Worm (Caenorhabditis elegans): Measurements from ENCODE around the gene clec-240.

clec-240 gene

ce11 chrV:16991734-16992133 is 18.1 kb upstream of the clec-240 start, which contains the start of gene srz-95:
Gene srz-95, plus strand, starts transcription at chrV:16992034.
- TF ChIP-seq flt-1 (GFP tag; IDR thresholded peaks at IDR 0.05) (no peak), med-1 (GFP tag; optimal IDR thresholded peaks at IDR 0.05; ENCODE audit: insufficient read depth) (no peak), ref-1 (GFP tag; conservative IDR thresholded peaks at IDR 0.05) (no peak), tab-1 (GFP tag; IDR thresholded peaks at IDR 0.05) (no peak), ztf-23 (GFP tag; IDR thresholded peaks at IDR 0.05) (no peak), cog-1 (tag; optimal IDR thresholded peaks at IDR 0.05) (no peak), ztf-29 (GFP tag; IDR thresholded peaks at IDR 0.05) (no peak)

ce11 chrV:16992383-16992782 is 17.4 kb upstream of the clec-240 start:
- TF ChIP-seq med-1 (GFP tag; optimal IDR thresholded peaks at IDR 0.05; ENCODE audit: insufficient read depth): no peak
- TF ChIP-seq cog-1 (tag; optimal IDR thresholded peaks at IDR 0.05): no peak
- no peak for TF ChIP-seq flt-1 (GFP tag; IDR thresholded peaks at IDR 0.05)
- no peak for TF ChIP-seq ref-1 (GFP tag; conservative IDR thresholded peaks at IDR 0.05)
- no peak for TF ChIP-seq tab-1 (GFP tag; IDR thresholded peaks at IDR 0.05)
- no peak for TF ChIP-seq ztf-23 (GFP tag; IDR thresholded peaks at IDR 0.05)
- no peak for TF ChIP-seq ztf-29 (GFP tag; IDR thresholded peaks at IDR 0.05)
- TF ChIP-seq T22C8.4 (GFP tag; IDR thresholded peaks at IDR 0.05): no peak

- TF ChIP-seq ztf-29 (GFP tag; IDR thresholded peaks at IDR 0.05): no peak
- no peak for TF ChIP-seq tab-1 (GFP tag; IDR thresholded peaks at IDR 0.05)
- no peak for TF ChIP-seq cog-1 (tag; optimal IDR thresholded peaks at IDR 0.05)
- no peak for TF ChIP-seq flt-1 (GFP tag; IDR thresholded peaks at IDR 0.05)
- TF ChIP-seq ztf-23 (GFP tag; IDR thresholded peaks at IDR 0.05): no peak
- no peak for TF ChIP-seq klf-2 (GFP tag; conservative IDR thresholded peaks at IDR 0.05)
- no peak for TF ChIP-seq med-1 (GFP tag; optimal IDR thresholded peaks at IDR 0.05; ENCODE audit: insufficient read depth)
- no peak for TF ChIP-seq T22C8.4 (GFP tag; IDR thresholded peaks at IDR 0.05)
- TF ChIP-seq ref-1 (GFP tag; conservative IDR thresholded peaks at IDR 0.05): no peak
Observed at ce11 chrV:17000204-17000603, 9.6 kb upstream of the clec-240 start, which contains the start of gene str-217. Gene str-217, minus strand, starts transcription at chrV:17000304.

- TF ChIP-seq med-1 (GFP tag; optimal IDR thresholded peaks at IDR 0.05; ENCODE audit: insufficient read depth) (no peak), ztf-29 (GFP tag; IDR thresholded peaks at IDR 0.05) (no peak), flt-1 (GFP tag; IDR thresholded peaks at IDR 0.05) (no peak), tab-1 (GFP tag; IDR thresholded peaks at IDR 0.05) (no peak), ref-1 (GFP tag; conservative IDR thresholded peaks at IDR 0.05) (no peak), klf-2 (GFP tag; conservative IDR thresholded peaks at IDR 0.05) (no peak), T22C8.4 (GFP tag; IDR thresholded peaks at IDR 0.05) (no peak)
Observed at ce11 chrV:17000635-17001034, 9.2 kb upstream of the clec-240 start.

- TF ChIP-seq T22C8.4 (GFP tag; IDR thresholded peaks at IDR 0.05) (no peak), ztf-29 (GFP tag; IDR thresholded peaks at IDR 0.05) (no peak), med-1 (GFP tag; optimal IDR thresholded peaks at IDR 0.05; ENCODE audit: insufficient read depth) (no peak), tab-1 (GFP tag; IDR thresholded peaks at IDR 0.05) (no peak), ref-1 (GFP tag; conservative IDR thresholded peaks at IDR 0.05) (no peak), ztf-23 (GFP tag; IDR thresholded peaks at IDR 0.05) (no peak), klf-2 (GFP tag; conservative IDR thresholded peaks at IDR 0.05) (no peak), flt-1 (GFP tag; IDR thresholded peaks at IDR 0.05) (no peak), cog-1 (tag; optimal IDR thresholded peaks at IDR 0.05) (no peak)
Observed at ce11 chrV:17001167-17001566, 8.6 kb upstream of the clec-240 start, which contains the start of gene sri-9. Gene sri-9, plus strand, starts transcription at chrV:17001467.

- TF ChIP-seq ztf-29 (GFP tag; IDR thresholded peaks at IDR 0.05) (no peak), ztf-23 (GFP tag; IDR thresholded peaks at IDR 0.05) (no peak), flt-1 (GFP tag; IDR thresholded peaks at IDR 0.05) (no peak), med-1 (GFP tag; optimal IDR thresholded peaks at IDR 0.05; ENCODE audit: insufficient read depth) (no peak), cog-1 (tag; optimal IDR thresholded peaks at IDR 0.05) (no peak), tab-1 (GFP tag; IDR thresholded peaks at IDR 0.05) (no peak), ref-1 (GFP tag; conservative IDR thresholded peaks at IDR 0.05) (no peak), T22C8.4 (GFP tag; IDR thresholded peaks at IDR 0.05) (no peak), klf-2 (GFP tag; conservative IDR thresholded peaks at IDR 0.05) (no peak)
Observed at ce11 chrV:17005189-17005588, 4.6 kb upstream of the clec-240 start, which contains the start of gene srh-131. Gene srh-131, plus strand, starts transcription at chrV:17005489.

- TF ChIP-seq cog-1 (tag; optimal IDR thresholded peaks at IDR 0.05): no peak
- no peak for TF ChIP-seq tab-1 (GFP tag; IDR thresholded peaks at IDR 0.05)
- TF ChIP-seq flt-1 (GFP tag; IDR thresholded peaks at IDR 0.05): no peak
- no peak for TF ChIP-seq ztf-23 (GFP tag; IDR thresholded peaks at IDR 0.05)
- no peak for TF ChIP-seq ref-1 (GFP tag; conservative IDR thresholded peaks at IDR 0.05)
- TF ChIP-seq ztf-29 (GFP tag; IDR thresholded peaks at IDR 0.05): no peak
- no peak for TF ChIP-seq klf-2 (GFP tag; conservative IDR thresholded peaks at IDR 0.05)
- no peak for TF ChIP-seq T22C8.4 (GFP tag; IDR thresholded peaks at IDR 0.05)
- no peak for TF ChIP-seq med-1 (GFP tag; optimal IDR thresholded peaks at IDR 0.05; ENCODE audit: insufficient read depth)
Observed at ce11 chrV:17008302-17008701, 1.5 kb upstream of the clec-240 start, which contains the start of gene sri-69. Gene sri-69, minus strand, starts transcription at chrV:17008402.

- TF ChIP-seq flt-1 (GFP tag; IDR thresholded peaks at IDR 0.05) (no peak), tab-1 (GFP tag; IDR thresholded peaks at IDR 0.05) (no peak), T22C8.4 (GFP tag; IDR thresholded peaks at IDR 0.05) (no peak), ref-1 (GFP tag; conservative IDR thresholded peaks at IDR 0.05) (no peak), cog-1 (tag; optimal IDR thresholded peaks at IDR 0.05) (no peak), klf-2 (GFP tag; conservative IDR thresholded peaks at IDR 0.05) (no peak), ztf-29 (GFP tag; IDR thresholded peaks at IDR 0.05) (no peak), med-1 (GFP tag; optimal IDR thresholded peaks at IDR 0.05; ENCODE audit: insufficient read depth) (no peak), ztf-23 (GFP tag; IDR thresholded peaks at IDR 0.05) (no peak)
Observed at ce11 chrV:17013232-17013631, 3.4 kb downstream of the clec-240 start, which contains the start of gene clec-241. Gene clec-241, minus strand, starts transcription at chrV:17013332.

- TF ChIP-seq T22C8.4 (GFP tag; IDR thresholded peaks at IDR 0.05): no peak
- no peak for TF ChIP-seq ztf-29 (GFP tag; IDR thresholded peaks at IDR 0.05)
- TF ChIP-seq klf-2 (GFP tag; conservative IDR thresholded peaks at IDR 0.05): no peak
- no peak for TF ChIP-seq cog-1 (tag; optimal IDR thresholded peaks at IDR 0.05)
- TF ChIP-seq ztf-23 (GFP tag; IDR thresholded peaks at IDR 0.05): no peak
- no peak for TF ChIP-seq flt-1 (GFP tag; IDR thresholded peaks at IDR 0.05)
- TF ChIP-seq tab-1 (GFP tag; IDR thresholded peaks at IDR 0.05): no peak
- no peak for TF ChIP-seq ref-1 (GFP tag; conservative IDR thresholded peaks at IDR 0.05)
Observed at ce11 chrV:17014050-17014449, 4.2 kb downstream of the clec-240 start, which contains the start of gene clc-13. Gene clc-13, plus strand, starts transcription at chrV:17014408.
